Fruit fly (Drosophila melanogaster): Measurements from ENCODE around the gene CG46280.
A peak's percentile ranks its signal among the peaks of the same experiment; 100 is the strongest.

The CG46280 gene

dm6 chr3R:13068022-13068421 is 37.6 kb upstream of the CG46280 start (continued):
- TF ChIP-seq CG1602 (GFP tag; optimal IDR thresholded peaks at IDR 0.05), result peak; percentile 62
- TF ChIP-seq inv (GFP tag; IDR thresholded peaks at IDR 0.05; ENCODE audit: partially characterized antibody), result no peak
- peak in 1 of 3 experiments; percentile 7 for TF ChIP-seq Stat92E (GFP tag; optimal IDR thresholded peaks at IDR 0.05)
- TF ChIP-seq CG10654 (GFP tag; optimal IDR thresholded peaks at IDR 0.05), result peak; percentile 88
- TF ChIP-seq CG17612 (GFP tag; IDR thresholded peaks at IDR 0.05), result no peak
- no peak for TF ChIP-seq nom (GFP tag; optimal IDR thresholded peaks at IDR 0.05)
- TF ChIP-seq tna (GFP tag; IDR thresholded peaks at IDR 0.05; ENCODE audit: partially characterized antibody), result no peak
- TF ChIP-seq CG31224 (GFP tag; IDR thresholded peaks at IDR 0.05), result 0 out of 2 replicates have a peak, but pooled peaks have one; percentile 16
- TF ChIP-seq CG10431 (GFP tag; optimal IDR thresholded peaks at IDR 0.05), result peak; percentile 74
- peak; percentile 97 for TF ChIP-seq Med (GFP tag)
- peak; percentile 86 for TF ChIP-seq CoRest (tag; optimal IDR thresholded peaks at IDR 0.05)
- TF ChIP-seq CG10462 (GFP tag; optimal IDR thresholded peaks at IDR 0.05), result peak; percentile 45
- peak; percentile 49; the same call in 2 of the 3 replicates for TF ChIP-seq dysf (GFP tag; IDR thresholded peaks at IDR 0.05)
- peak; percentile 73 for TF ChIP-seq slou (GFP tag; optimal IDR thresholded peaks at IDR 0.05)
- TF ChIP-seq CG11560 (tag; IDR thresholded peaks at IDR 0.05), result 0 out of 3 replicates have a peak, but pooled peaks have one; percentile 30
- TF ChIP-seq Hey (tag; optimal IDR thresholded peaks at IDR 0.05), result peak; percentile 58
- TF ChIP-seq CG2889 (GFP tag; IDR thresholded peaks at IDR 0.05), result no peak
- peak; percentile 27 for TF ChIP-seq Ets97D (GFP tag; optimal IDR thresholded peaks at IDR 0.05)
- peak; percentile 28 for TF ChIP-seq da (GFP tag; optimal IDR thresholded peaks at IDR 0.05)
- no peak for TF ChIP-seq stwl (tag; optimal IDR thresholded peaks at IDR 0.05)
- no peak for TF ChIP-seq sd (tag; optimal IDR thresholded peaks at IDR 0.05)
- peak; percentile 86 for TF ChIP-seq vvl (GFP tag; IDR thresholded peaks at IDR 0.05)
- TF ChIP-seq CG17385 (GFP tag; optimal IDR thresholded peaks at IDR 0.05), result peak; percentile 67
- TF ChIP-seq CG9437 (GFP tag; optimal IDR thresholded peaks at IDR 0.05), result peak; percentile 27
- peak; percentile 67 for TF ChIP-seq seq (GFP tag; IDR thresholded peaks at IDR 0.05)
- no peak for TF ChIP-seq Trl (optimal IDR thresholded peaks at IDR 0.05)
- peak; percentile 88 for TF ChIP-seq Trl (GFP tag; optimal IDR thresholded peaks at IDR 0.05)
- TF ChIP-seq CG30020 (tag; optimal IDR thresholded peaks at IDR 0.05), result no peak
- peak; percentile 81 for TF ChIP-seq CG6654 (GFP tag; optimal IDR thresholded peaks at IDR 0.05)
- TF ChIP-seq jumu (GFP tag; optimal IDR thresholded peaks at IDR 0.05), result peak; percentile 21
- peak; percentile 87 for TF ChIP-seq trem (tag; optimal IDR thresholded peaks at IDR 0.05)
- TF ChIP-seq Ptx1 (GFP tag; IDR thresholded peaks at IDR 0.05), result peak; percentile 34; the same call in 1 of the 2 replicates
- TF ChIP-seq phol (tag; optimal IDR thresholded peaks at IDR 0.05), result peak; percentile 78
- peak; percentile 94 for TF ChIP-seq bab2 (GFP tag; optimal IDR thresholded peaks at IDR 0.05)
- peak; percentile 14 for TF ChIP-seq shn (GFP tag; optimal IDR thresholded peaks at IDR 0.05)
- TF ChIP-seq D19A (tag; optimal IDR thresholded peaks at IDR 0.05), result peak; percentile 82
- TF ChIP-seq nerfin-1 (tag; optimal IDR thresholded peaks at IDR 0.05), result peak; percentile 94
- no peak for TF ChIP-seq pzg (GFP tag; optimal IDR thresholded peaks at IDR 0.05)
- peak; percentile 56; the same call in 1 of the 3 replicates for TF ChIP-seq H15 (GFP tag; IDR thresholded peaks at IDR 0.05)
- TF ChIP-seq CG10147 (GFP tag; optimal IDR thresholded peaks at IDR 0.05), result peak; percentile 72
- peak; percentile 98 for TF ChIP-seq sens (GFP tag)
- TF ChIP-seq CG11247 (GFP tag; IDR thresholded peaks at IDR 0.05), result peak; percentile 64
- TF ChIP-seq salm (tag; optimal IDR thresholded peaks at IDR 0.05), result peak; percentile 94
- no peak for TF ChIP-seq CG32532 (GFP tag; IDR thresholded peaks at IDR 0.05)
- peak; percentile 49 for TF ChIP-seq Abd-B (GFP tag; optimal IDR thresholded peaks at IDR 0.05)
- TF ChIP-seq CG34376 (GFP tag; optimal IDR thresholded peaks at IDR 0.05), result no peak
- TF ChIP-seq disco-r (GFP tag; optimal IDR thresholded peaks at IDR 0.05), result peak; percentile 68
- TF ChIP-seq NK7.1 (GFP tag; optimal IDR thresholded peaks at IDR 0.05), result peak; percentile 62
- no peak for TF ChIP-seq CG7963 (GFP tag; IDR thresholded peaks at IDR 0.05; ENCODE audit: partially characterized antibody)
- TF ChIP-seq pita (GFP tag; optimal IDR thresholded peaks at IDR 0.05), result no peak
- TF ChIP-seq CG2199 (GFP tag; IDR thresholded peaks at IDR 0.05), result peak; percentile 59; the same call in 1 of the 3 replicates

All from whole organism, embryonic.